Worm (Caenorhabditis elegans) whole organism, L1 larva: ENCODE data around the gene nsy-4.

Source experiments
- ama-1 ChIP-seq: fragments of 150-350 bp; optimal IDR thresholded peaks from 2 replicates; lab custom pipeline; 2014
- lin-13 ChIP-seq: fragments of 150-350 bp; optimal IDR thresholded peaks from 2 replicates; lab custom pipeline; 2014; ENCODE audit warnings: missing biosample characterization, missing genetic modification reagents, missing genetic modification characterization
- mab-9 ChIP-seq: fragments of 200-800 bp; sonication (Bioruptor generic); IDR thresholded peaks from 2 replicates; pipeline ENCODE4 v1.3.6; 2022; ENCODE audit warnings: missing genetic modification reagents, missing genetic modification characterization, missing compliant biosample characterization
- mdl-1 ChIP-seq, 2 experiments: fragments of 150-350 bp; optimal IDR thresholded peaks; 2 replicates each; lab custom pipeline; 2014 to 2017; ENCODE audit warnings: missing biosample characterization in 2 of 2, missing genetic modification characterization in 2 of 2, inconsistent platforms in 1 of 2
- mef-2 ChIP-seq: fragments of 150-350 bp; optimal IDR thresholded peaks from 2 replicates; lab custom pipeline; 2014; ENCODE audit warnings: missing biosample characterization, missing genetic modification characterization
- mep-1 ChIP-seq: fragments of 150-350 bp; optimal IDR thresholded peaks from 2 replicates; lab custom pipeline; 2014; ENCODE audit warnings: missing biosample characterization, missing genetic modification characterization
- nhr-11 ChIP-seq: fragments of 150-350 bp; optimal IDR thresholded peaks from 2 replicates; lab custom pipeline; 2014; ENCODE audit warnings: missing biosample characterization, missing genetic modification characterization
- nhr-76 ChIP-seq: sonication (generic microtip); optimal IDR thresholded peaks from 2 replicates; lab custom pipeline; 2017; ENCODE audit warnings: missing biosample characterization, missing genetic modification characterization
- nhr-90 ChIP-seq: sonication (generic microtip); optimal IDR thresholded peaks from 2 replicates; lab custom pipeline; 2016; ENCODE audit warnings: mild to moderate bottlenecking, missing genetic modification characterization, missing compliant biosample characterization; ENCODE audit not compliant: poor library complexity
- ztf-11 ChIP-seq, 2 experiments: sonication (generic microtip); optimal IDR thresholded peaks; 2 replicates each; lab custom pipeline; 2016 to 2017; ENCODE audit warnings: missing genetic modification characterization in 2 of 2, missing biosample characterization in 1 of 2, missing compliant biosample characterization in 1 of 2

ce11 chrIV:2284462-2285047 is 38.5 kb upstream of the nsy-4 start:
- TF ChIP-seq lin-13 = no peak
- no peak for TF ChIP-seq mab-9 (GFP tag; lab: Robert Waterston, UW)
- TF ChIP-seq ztf-11 (tag; optimal IDR thresholded peaks at IDR 0.05; lab: Kevin White, UChicago) = no peak
- TF ChIP-seq nhr-76 (tag; lab: Kevin White, UChicago) = no peak
- no peak for TF ChIP-seq nhr-11 (tag; lab: Kevin White, UChicago)
- TF ChIP-seq ama-1 (lab: Kevin White, UChicago) = no peak
- no peak for TF ChIP-seq nhr-90
- TF ChIP-seq mdl-1 (tag; optimal IDR thresholded peaks at IDR 0.05; lab: Kevin White, UChicago) = no peak
- TF ChIP-seq mep-1 (tag; lab: Kevin White, UChicago) = no peak
- TF ChIP-seq mef-2 (tag; lab: Kevin White, UChicago) = no peak
